Fruit fly (Drosophila melanogaster): ENCODE measurements around the gene CG18808.

CG18808 gene

dm6 chr3L:4853070-4853469 is 45.9 kb upstream of the CG18808 start:
- no peak for TF ChIP-seq Myc (optimal IDR thresholded peaks at IDR 0.05)
- TF ChIP-seq dsf (GFP tag; optimal IDR thresholded peaks at IDR 0.05; ENCODE audit: borderline replicate concordance), result no peak
- no peak for TF ChIP-seq Mio (GFP tag; optimal IDR thresholded peaks at IDR 0.05)
- no peak for TF ChIP-seq CG9705 (GFP tag; optimal IDR thresholded peaks at IDR 0.05)
- no peak for TF ChIP-seq Hnf4 (GFP tag; optimal IDR thresholded peaks at IDR 0.05)
- TF ChIP-seq Dfd (GFP tag; optimal IDR thresholded peaks at IDR 0.05), result no peak
- no peak for TF ChIP-seq Hr83 (GFP tag; optimal IDR thresholded peaks at IDR 0.05; ENCODE audit: poor library complexity, severe bottlenecking)
- no peak for TF ChIP-seq N (GFP tag; optimal IDR thresholded peaks at IDR 0.05)
- TF ChIP-seq Abd-B (GFP tag; optimal IDR thresholded peaks at IDR 0.05), result no peak
- TF ChIP-seq dl (GFP tag; optimal IDR thresholded peaks at IDR 0.05; ENCODE audit: insufficient read depth in 1 of 2, partially characterized antibody in 2 of 2), result no peak
- TF ChIP-seq tai (GFP tag; optimal IDR thresholded peaks at IDR 0.05), result no peak
- no peak for TF ChIP-seq Vsx2 (GFP tag; optimal IDR thresholded peaks at IDR 0.05; ENCODE audit: partially characterized antibody)
- TF ChIP-seq rgr (GFP tag; optimal IDR thresholded peaks at IDR 0.05), result no peak
- TF ChIP-seq woc (GFP tag; optimal IDR thresholded peaks at IDR 0.05), result no peak
- no peak for TF ChIP-seq fru (GFP tag; optimal IDR thresholded peaks at IDR 0.05)
- TF ChIP-seq lola (GFP tag; optimal IDR thresholded peaks at IDR 0.05), result no peak

DNA sequence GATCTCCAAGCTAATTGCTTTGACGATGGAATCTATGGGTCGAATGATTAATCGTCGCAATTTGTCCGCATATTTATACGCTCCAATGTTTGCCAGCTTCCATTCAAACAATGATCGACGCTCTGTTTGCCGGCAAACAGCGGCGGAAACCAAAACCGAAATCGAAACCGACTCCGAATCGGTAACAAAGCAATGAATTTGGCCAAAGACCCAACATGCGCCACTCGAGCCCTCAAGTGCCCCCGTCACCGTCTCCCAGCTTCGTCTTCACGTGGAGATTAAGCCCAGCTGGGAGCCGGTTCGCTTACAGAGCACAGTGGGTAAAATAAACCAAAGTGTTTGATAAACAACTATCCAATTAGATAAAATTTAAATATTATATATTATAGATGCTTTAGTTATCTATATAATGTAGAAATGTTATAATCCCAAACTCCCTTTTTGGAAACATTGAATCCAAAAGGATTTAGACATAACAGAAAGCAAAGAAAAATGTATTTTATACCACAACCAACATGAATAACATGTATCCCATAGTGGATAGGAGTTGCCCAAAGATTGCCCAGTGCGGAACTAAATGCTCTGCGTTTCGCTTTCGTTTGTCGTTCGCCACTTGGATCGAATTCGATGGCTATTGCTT is 45.3 kb upstream of the CG18808 start, which contains the start of gene CG32237:
CG32237 (minus strand) TSS at position 51 of the 640 bp plus-strand sequence.
- TF ChIP-seq usp (GFP tag; optimal IDR thresholded peaks at IDR 0.05), result no peak
- no peak for TF ChIP-seq Mio (GFP tag; optimal IDR thresholded peaks at IDR 0.05)
- no peak for TF ChIP-seq h (GFP tag; optimal IDR thresholded peaks at IDR 0.05)
- TF ChIP-seq OdsH (GFP tag; optimal IDR thresholded peaks at IDR 0.05), result no peak
- no peak for TF ChIP-seq Abd-B (GFP tag; optimal IDR thresholded peaks at IDR 0.05)
- TF ChIP-seq Hr83 (GFP tag; optimal IDR thresholded peaks at IDR 0.05; ENCODE audit: poor library complexity, severe bottlenecking), result no peak
- TF ChIP-seq brk (GFP tag; optimal IDR thresholded peaks at IDR 0.05), result no peak
- TF ChIP-seq CG9705 (GFP tag; optimal IDR thresholded peaks at IDR 0.05), result no peak
- TF ChIP-seq dl (GFP tag; optimal IDR thresholded peaks at IDR 0.05; ENCODE audit: insufficient read depth in 1 of 2, partially characterized antibody in 2 of 2), result no peak
- no peak for TF ChIP-seq jim (GFP tag; optimal IDR thresholded peaks at IDR 0.05)
- TF ChIP-seq GATAd (GFP tag; optimal IDR thresholded peaks at IDR 0.05), result no peak
- TF ChIP-seq dmrt93B (GFP tag; optimal IDR thresholded peaks at IDR 0.05), result no peak
- no peak for TF ChIP-seq N (GFP tag; optimal IDR thresholded peaks at IDR 0.05)

DNA sequence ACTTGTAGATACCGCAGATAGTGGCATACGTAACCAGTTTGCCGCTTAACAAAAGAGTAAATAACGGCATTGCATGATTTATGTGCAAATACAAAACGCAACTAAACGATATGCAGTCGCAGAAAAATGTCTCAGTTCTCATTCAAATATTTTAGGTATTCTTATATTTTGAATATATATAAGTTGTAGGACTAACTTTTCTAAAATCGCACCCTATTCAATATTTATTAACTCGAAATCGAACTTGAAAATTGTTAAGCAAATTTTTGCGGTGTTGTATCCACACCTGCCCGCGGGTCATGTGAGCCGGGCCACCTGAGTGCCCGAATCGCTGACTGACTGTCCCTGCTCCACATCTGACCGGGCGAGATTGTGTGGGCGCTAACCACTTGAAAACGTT is 40.9 kb upstream of the CG18808 start:
- TF ChIP-seq CG32264 (GFP tag; optimal IDR thresholded peaks at IDR 0.05), result no peak
- TF ChIP-seq lola (GFP tag; optimal IDR thresholded peaks at IDR 0.05), result no peak
- no peak for TF ChIP-seq jim (GFP tag; optimal IDR thresholded peaks at IDR 0.05)
- no peak for TF ChIP-seq woc (GFP tag; optimal IDR thresholded peaks at IDR 0.05)
- TF ChIP-seq Dfd (GFP tag; optimal IDR thresholded peaks at IDR 0.05), result no peak
- TF ChIP-seq CG9705 (GFP tag; optimal IDR thresholded peaks at IDR 0.05), result no peak
- TF ChIP-seq CrebA (GFP tag; optimal IDR thresholded peaks at IDR 0.05; ENCODE audit: borderline replicate concordance), result no peak
- no peak for TF ChIP-seq Rel (GFP tag; optimal IDR thresholded peaks at IDR 0.05)
- no peak for TF ChIP-seq Rel (tag; optimal IDR thresholded peaks at IDR 0.05)
- TF ChIP-seq tai (GFP tag; optimal IDR thresholded peaks at IDR 0.05), result no peak

dm6 chr3L:4844792-4845191 is 37.6 kb upstream of the CG18808 start:
- TF ChIP-seq Dfd (GFP tag; optimal IDR thresholded peaks at IDR 0.05) (no peak), Hnf4 (GFP tag; optimal IDR thresholded peaks at IDR 0.05) (no peak)

DNA sequence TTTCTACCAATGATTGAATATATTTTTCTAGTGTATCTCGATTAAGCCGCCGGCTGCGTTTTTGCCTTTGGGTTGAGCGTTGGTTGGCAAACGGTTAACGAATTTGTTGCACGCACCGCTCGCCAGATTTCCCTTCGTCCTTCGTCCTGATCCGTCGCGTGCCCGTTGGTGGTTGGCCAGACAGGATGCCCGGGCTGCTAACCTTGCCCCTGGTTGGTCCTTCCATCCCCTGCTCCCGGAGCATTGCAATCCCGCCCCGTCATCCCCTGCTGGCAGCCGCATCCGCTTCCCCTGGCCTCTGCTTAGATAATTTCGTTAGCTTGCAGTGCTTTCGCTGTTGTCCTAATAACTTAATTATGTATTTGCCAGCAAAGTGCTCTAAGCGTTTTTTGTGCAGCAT is 36.2 kb upstream of the CG18808 start:
- TF ChIP-seq tai (GFP tag; optimal IDR thresholded peaks at IDR 0.05) (no peak), HLH106 (tag; optimal IDR thresholded peaks at IDR 0.05) (no peak), dl (GFP tag; optimal IDR thresholded peaks at IDR 0.05; ENCODE audit: insufficient read depth in 1 of 2, partially characterized antibody in 2 of 2) (no peak), h (GFP tag; optimal IDR thresholded peaks at IDR 0.05) (no peak), CG32264 (GFP tag; optimal IDR thresholded peaks at IDR 0.05) (no peak), Abd-B (GFP tag; optimal IDR thresholded peaks at IDR 0.05) (no peak)

DNA sequence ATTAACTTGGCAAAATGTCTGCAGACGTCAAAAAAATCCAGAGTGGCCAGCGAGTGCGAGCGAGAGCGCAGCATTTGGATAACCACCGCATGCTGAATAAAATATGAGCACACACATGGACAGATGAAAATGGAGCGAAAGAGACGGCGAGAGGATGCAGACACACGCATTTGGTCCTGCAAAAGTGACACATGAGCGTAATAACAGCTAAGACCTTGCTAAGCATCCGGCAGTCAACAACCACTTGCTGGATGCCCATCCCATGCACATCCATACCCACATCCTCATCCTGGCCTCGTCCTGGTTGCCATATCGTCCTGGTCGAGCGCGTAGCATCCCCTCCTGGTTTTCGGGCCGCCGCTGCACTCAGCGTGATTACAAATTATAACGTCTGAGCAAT is 35.5 kb upstream of the CG18808 start:
- TF ChIP-seq jim (GFP tag; optimal IDR thresholded peaks at IDR 0.05) (no peak), HLH106 (tag; optimal IDR thresholded peaks at IDR 0.05) (no peak), GATAd (GFP tag; optimal IDR thresholded peaks at IDR 0.05) (no peak), N (GFP tag; optimal IDR thresholded peaks at IDR 0.05) (no peak), usp (GFP tag; optimal IDR thresholded peaks at IDR 0.05) (no peak), OdsH (GFP tag; optimal IDR thresholded peaks at IDR 0.05) (no peak), psq (GFP tag; optimal IDR thresholded peaks at IDR 0.05) (no peak), sage (GFP tag; optimal IDR thresholded peaks at IDR 0.05) (no peak)
